Fruit fly (Drosophila melanogaster): ENCODE results near the gene CG12075.

Gene CG12075

DNA sequence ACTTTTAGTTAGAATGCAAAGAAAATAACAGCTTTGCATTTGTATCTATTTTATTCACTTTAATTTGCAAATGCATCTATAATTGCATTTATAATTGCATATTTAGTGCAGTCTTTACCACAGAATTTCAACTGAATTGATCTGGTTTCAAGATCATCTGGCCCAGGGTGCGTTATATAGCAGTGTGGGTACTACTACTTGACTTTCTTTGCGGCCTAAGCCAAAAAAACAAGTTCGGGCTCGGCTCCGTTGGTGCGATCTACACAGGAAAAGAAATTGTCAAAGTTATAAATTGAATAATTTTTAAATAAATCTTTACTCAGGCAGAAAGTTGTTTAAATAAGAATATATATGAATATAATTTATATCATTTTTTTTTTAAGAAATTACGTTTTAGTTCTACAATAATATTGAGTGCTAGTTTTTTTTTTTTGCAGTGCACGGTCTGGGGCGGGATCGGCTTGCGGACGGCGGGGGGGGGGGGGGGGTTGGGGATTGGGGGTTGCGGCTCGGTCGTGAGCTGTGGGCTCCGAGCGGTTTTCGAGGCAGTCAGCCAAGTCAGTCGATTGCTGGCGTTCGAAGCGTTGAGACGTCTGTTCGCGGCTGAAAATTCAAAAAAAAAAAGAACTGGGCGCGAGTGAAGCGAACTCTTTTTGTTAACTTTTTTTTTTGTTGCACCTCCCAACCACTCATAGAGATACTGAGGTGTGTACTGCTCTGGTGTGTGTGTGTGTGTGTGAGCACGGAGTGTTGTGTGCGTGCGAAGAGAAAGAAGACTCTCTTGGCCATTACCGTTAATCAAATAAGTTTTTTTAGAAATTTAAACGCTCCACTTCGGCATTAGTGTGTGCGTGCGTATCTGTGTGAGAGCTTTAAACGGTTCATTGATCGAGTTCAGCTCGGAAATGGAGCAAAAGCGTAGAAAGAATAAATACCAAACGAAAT, 25.7 kb downstream of the CG12075 start (continued):
- TF ChIP-seq OdsH (GFP tag; optimal IDR thresholded peaks at IDR 0.05), result peak; percentile 73
- peak; percentile 77 for TF ChIP-seq pdm3 (GFP tag; optimal IDR thresholded peaks at IDR 0.05)
- peak; percentile 82 for TF ChIP-seq esn (GFP tag; optimal IDR thresholded peaks at IDR 0.05)
- peak; percentile 88 for TF ChIP-seq CG3032 (tag; optimal IDR thresholded peaks at IDR 0.05)
- TF ChIP-seq Gug (GFP tag; IDR thresholded peaks at IDR 0.05), result peak; percentile 76
- peak; percentile 40 for TF ChIP-seq CG7368 (GFP tag; optimal IDR thresholded peaks at IDR 0.05)
- peak; percentile 87 for TF ChIP-seq CG34406 (GFP tag; optimal IDR thresholded peaks at IDR 0.05)
- TF ChIP-seq CG11902 (GFP tag; optimal IDR thresholded peaks at IDR 0.05), result peak; percentile 64
- TF ChIP-seq Eip93F (GFP tag; optimal IDR thresholded peaks at IDR 0.05), result peak; percentile 63
- TF ChIP-seq CG3919 (GFP tag; optimal IDR thresholded peaks at IDR 0.05), result peak; percentile 83
- TF ChIP-seq CG4318 (GFP tag; optimal IDR thresholded peaks at IDR 0.05), result peak; percentile 69
- TF ChIP-seq CG16779 (tag; optimal IDR thresholded peaks at IDR 0.05), result peak; percentile 79
- TF ChIP-seq CG6808 (GFP tag; optimal IDR thresholded peaks at IDR 0.05), result peak; percentile 87
- peak; percentile 88 for TF ChIP-seq CG8632 (GFP tag; optimal IDR thresholded peaks at IDR 0.05)
- peak; percentile 90 to 94 for TF ChIP-seq ss (GFP tag; optimal IDR thresholded peaks at IDR 0.05)
- TF ChIP-seq vri (GFP tag; optimal IDR thresholded peaks at IDR 0.05), result peak; percentile 54
- TF ChIP-seq fd59A (GFP tag; optimal IDR thresholded peaks at IDR 0.05), result peak; percentile 53
- TF ChIP-seq CG31627 (GFP tag; optimal IDR thresholded peaks at IDR 0.05), result peak; percentile 70
- TF ChIP-seq CG11762 (GFP tag; optimal IDR thresholded peaks at IDR 0.05; ENCODE audit: insufficient read depth), result peak; percentile 8
- peak; percentile 71 for TF ChIP-seq dac (GFP tag; optimal IDR thresholded peaks at IDR 0.05)
- TF ChIP-seq Sox15 (GFP tag; optimal IDR thresholded peaks at IDR 0.05), result peak; percentile 59
- no peak; the same call in 1 of the 2 replicates for TF ChIP-seq CG11294 (GFP tag; IDR thresholded peaks at IDR 0.05)
- peak; percentile 80 for TF ChIP-seq Ets96B (tag; optimal IDR thresholded peaks at IDR 0.05)
- TF ChIP-seq Eip78C (GFP tag), result peak; percentile 93
- peak; percentile 84 for TF ChIP-seq lz (GFP tag; optimal IDR thresholded peaks at IDR 0.05)

DNA sequence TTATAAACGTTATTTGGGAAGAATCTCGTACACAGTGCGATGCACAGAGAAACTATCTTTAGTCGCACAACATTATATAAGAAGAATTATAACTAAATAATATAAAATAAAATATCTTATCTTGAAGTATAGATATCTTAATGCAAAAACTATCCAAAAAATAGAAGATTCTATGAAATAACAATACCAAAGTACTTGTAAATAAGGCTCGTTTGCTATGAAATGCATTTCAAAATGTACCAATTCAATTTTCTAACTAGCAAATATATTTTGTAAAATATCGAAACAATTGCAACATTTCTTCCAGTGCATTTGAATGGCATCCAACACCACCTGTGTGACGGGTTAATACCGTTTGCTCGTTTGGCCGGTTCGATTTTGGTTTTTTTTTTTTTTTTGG, 28.1 kb downstream of the CG12075 start:
- peak; percentile 22 for TF ChIP-seq Ets96B (tag; optimal IDR thresholded peaks at IDR 0.05)
- TF ChIP-seq CG6792 (GFP tag; optimal IDR thresholded peaks at IDR 0.05), result peak; percentile 40
- TF ChIP-seq CG6276 (GFP tag; optimal IDR thresholded peaks at IDR 0.05), result peak; percentile 13
- no peak for TF ChIP-seq CG6808 (GFP tag; optimal IDR thresholded peaks at IDR 0.05)
- TF ChIP-seq CG11294 (GFP tag; IDR thresholded peaks at IDR 0.05), result no peak
- peak; percentile 19 for TF ChIP-seq CG8632 (GFP tag; optimal IDR thresholded peaks at IDR 0.05)
- TF ChIP-seq CG6854 (GFP tag; optimal IDR thresholded peaks at IDR 0.05), result no peak
- no peak for TF ChIP-seq pdm3 (GFP tag; optimal IDR thresholded peaks at IDR 0.05)
- TF ChIP-seq Smox (GFP tag; optimal IDR thresholded peaks at IDR 0.05), result peak; percentile 45
- peak; percentile 31 for TF ChIP-seq Blimp-1 (GFP tag; optimal IDR thresholded peaks at IDR 0.05)
- TF ChIP-seq fd85E (GFP tag; optimal IDR thresholded peaks at IDR 0.05), result no peak
- TF ChIP-seq ss (GFP tag; optimal IDR thresholded peaks at IDR 0.05), result peak in 1 of 2 experiments; percentile 7
- TF ChIP-seq fd59A (GFP tag; optimal IDR thresholded peaks at IDR 0.05), result no peak
- peak; percentile 40 for TF ChIP-seq lz (GFP tag; optimal IDR thresholded peaks at IDR 0.05)
- TF ChIP-seq OdsH (GFP tag; optimal IDR thresholded peaks at IDR 0.05), result peak; percentile 27
- TF ChIP-seq topi (GFP tag; optimal IDR thresholded peaks at IDR 0.05), result peak; percentile 49
- TF ChIP-seq CG31627 (GFP tag; optimal IDR thresholded peaks at IDR 0.05), result peak; percentile 36
- TF ChIP-seq CG8319 (GFP tag; optimal IDR thresholded peaks at IDR 0.05), result no peak
- TF ChIP-seq CG8119 (GFP tag; IDR thresholded peaks at IDR 0.05), result peak; percentile 28; the same call in 1 of the 3 replicates
- TF ChIP-seq CG4318 (GFP tag; optimal IDR thresholded peaks at IDR 0.05), result no peak
- TF ChIP-seq salr (GFP tag; optimal IDR thresholded peaks at IDR 0.05), result no peak
- peak; percentile 5 for TF ChIP-seq acj6 (GFP tag; optimal IDR thresholded peaks at IDR 0.05)
- TF ChIP-seq Gug (GFP tag; IDR thresholded peaks at IDR 0.05), result no peak
- TF ChIP-seq CG34406 (GFP tag; optimal IDR thresholded peaks at IDR 0.05), result peak; percentile 44
- peak; percentile 28 for TF ChIP-seq achi (GFP tag; optimal IDR thresholded peaks at IDR 0.05)
- no peak for TF ChIP-seq Sox14 (GFP tag; optimal IDR thresholded peaks at IDR 0.05)
- no peak for TF ChIP-seq dac (GFP tag; optimal IDR thresholded peaks at IDR 0.05)
- peak; percentile 17 for TF ChIP-seq CG3919 (GFP tag; optimal IDR thresholded peaks at IDR 0.05)
- TF ChIP-seq CG10669 (GFP tag; optimal IDR thresholded peaks at IDR 0.05), result no peak
- no peak for TF ChIP-seq CG9139 (GFP tag; optimal IDR thresholded peaks at IDR 0.05)
- peak; percentile 69 for TF ChIP-seq Eip78C (GFP tag)
- peak; percentile 22 for TF ChIP-seq CG10631 (GFP tag; optimal IDR thresholded peaks at IDR 0.05)
- no peak for TF ChIP-seq Sox15 (GFP tag; optimal IDR thresholded peaks at IDR 0.05)
- peak; percentile 44 for TF ChIP-seq Hr39 (GFP tag; optimal IDR thresholded peaks at IDR 0.05)
- peak; percentile 32; the same call in 1 of the 2 replicates for TF ChIP-seq CG15336 (GFP tag; IDR thresholded peaks at IDR 0.05)
- TF ChIP-seq CG1621 (tag; optimal IDR thresholded peaks at IDR 0.05), result no peak
- no peak for TF ChIP-seq fkh (GFP tag; optimal IDR thresholded peaks at IDR 0.05)
